Worm (Caenorhabditis elegans) whole organism, late embryonic: ENCODE measurements around the gene D1054.1.

ENCODE experiments used
- K09A11.1 ChIP-seq: sonication (generic microtip); optimal IDR thresholded peaks from 2 replicates; lab custom pipeline; 2017; ENCODE audit warnings: antibody characterized with exemption, mild to moderate bottlenecking, missing genetic modification characterization, missing compliant biosample characterization; ENCODE audit not compliant: insufficient read depth
- ama-1 ChIP-seq: fragments of 150-350 bp; optimal IDR thresholded peaks from 2 replicates; lab custom pipeline; 2014
- ceh-14 ChIP-seq: sonication (generic microtip); optimal IDR thresholded peaks from 2 replicates; lab custom pipeline; 2016; ENCODE audit warnings: missing genotype, missing genetic modification characterization, missing compliant biosample characterization
- ceh-19 ChIP-seq: fragments of 200-800 bp; sonication (Bioruptor generic); optimal IDR thresholded peaks from 2 replicates; lab custom pipeline; 2018; ENCODE audit warnings: mild to moderate bottlenecking, missing genetic modification characterization, missing compliant biosample characterization
- ceh-2 ChIP-seq: sonication (generic microtip); optimal IDR thresholded peaks from 2 replicates; lab custom pipeline; 2016; ENCODE audit warnings: missing genotype, missing genetic modification characterization, missing compliant biosample characterization
- ceh-48 ChIP-seq: sonication (generic microtip); optimal IDR thresholded peaks from 2 replicates; lab custom pipeline; 2016; ENCODE audit warnings: missing genetic modification characterization, inconsistent platforms, missing compliant biosample characterization
- ceh-9 ChIP-seq: sonication (generic microtip); optimal IDR thresholded peaks from 2 replicates; lab custom pipeline; 2016; ENCODE audit warnings: mild to moderate bottlenecking, missing genetic modification characterization, inconsistent platforms, missing compliant biosample characterization
- dmd-4 ChIP-seq: sonication (generic microtip); optimal IDR thresholded peaks from 2 replicates; lab custom pipeline; 2016; ENCODE audit warnings: borderline replicate concordance, missing genetic modification characterization, missing compliant biosample characterization
- elt-2 ChIP-seq: sonication (generic microtip); optimal IDR thresholded peaks from 2 replicates; lab custom pipeline; 2016; ENCODE audit warnings: missing genetic modification reagents, missing genetic modification characterization, missing compliant biosample characterization
- elt-4 ChIP-seq: sonication (generic microtip); optimal IDR thresholded peaks from 2 replicates; lab custom pipeline; 2016; ENCODE audit warnings: missing genetic modification characterization, missing compliant biosample characterization
- fkh-10 ChIP-seq: fragments of 150-350 bp; optimal IDR thresholded peaks from 2 replicates; lab custom pipeline; 2014; ENCODE audit warnings: missing biosample characterization, missing genetic modification reagents, missing genetic modification characterization
- fkh-6 ChIP-seq: sonication (generic microtip); optimal IDR thresholded peaks from 2 replicates; lab custom pipeline; 2016; ENCODE audit warnings: missing genetic modification characterization, missing compliant biosample characterization
- gmeb-2 ChIP-seq: sonication (generic microtip); optimal IDR thresholded peaks from 2 replicates; lab custom pipeline; 2016; ENCODE audit warnings: missing genetic modification characterization, inconsistent platforms, missing compliant biosample characterization
- hlh-15 ChIP-seq: sonication (generic microtip); optimal IDR thresholded peaks from 2 replicates; lab custom pipeline; 2016; ENCODE audit warnings: missing genetic modification characterization, missing compliant biosample characterization
- hlh-30 ChIP-seq: sonication (generic microtip); optimal IDR thresholded peaks from 2 replicates; lab custom pipeline; 2017; ENCODE audit warnings: antibody characterized with exemption, missing genetic modification characterization, missing compliant biosample characterization; ENCODE audit not compliant: insufficient read depth
- hlh-6 ChIP-seq: sonication (generic microtip); optimal IDR thresholded peaks from 2 replicates; lab custom pipeline; 2016; ENCODE audit warnings: missing genotype, missing genetic modification characterization, missing compliant biosample characterization
- hlh-8 ChIP-seq: sonication (generic microtip); optimal IDR thresholded peaks from 2 replicates; lab custom pipeline; 2016; ENCODE audit warnings: missing genotype, missing genetic modification characterization, missing compliant biosample characterization
- lin-11 ChIP-seq: fragments of 200-800 bp; sonication (Bioruptor generic); optimal IDR thresholded peaks from 2 replicates; lab custom pipeline; 2018; ENCODE audit warnings: mild to moderate bottlenecking, missing genetic modification characterization, missing compliant biosample characterization
- madf-2 ChIP-seq: sonication (generic microtip); optimal IDR thresholded peaks from 2 replicates; lab custom pipeline; 2017; ENCODE audit warnings: missing genetic modification characterization, missing compliant biosample characterization
- mec-3 ChIP-seq: sonication (generic microtip); optimal IDR thresholded peaks from 2 replicates; lab custom pipeline; 2016; ENCODE audit warnings: borderline replicate concordance, missing genetic modification characterization, missing compliant biosample characterization
- nhr-11 ChIP-seq: fragments of 150-350 bp; optimal IDR thresholded peaks from 2 replicates; lab custom pipeline; 2014; ENCODE audit warnings: missing biosample characterization, missing genetic modification characterization
- odd-2 ChIP-seq: sonication (generic microtip); optimal IDR thresholded peaks from 2 replicates; lab custom pipeline; 2017; ENCODE audit warnings: antibody characterized with exemption, mild to moderate bottlenecking, missing genetic modification characterization, missing compliant biosample characterization
- pat-9 ChIP-seq: fragments of 200-800 bp; sonication (Bioruptor generic); optimal IDR thresholded peaks from 2 replicates; lab custom pipeline; 2018; ENCODE audit warnings: mild to moderate bottlenecking, missing genetic modification characterization, moderate library complexity, missing compliant biosample characterization
- pha-2 ChIP-seq: sonication (generic microtip); optimal IDR thresholded peaks from 2 replicates; lab custom pipeline; 2017; ENCODE audit warnings: mild to moderate bottlenecking, missing genetic modification characterization, missing compliant biosample characterization
- pha-4 ChIP-seq: fragments of 150-350 bp; optimal IDR thresholded peaks from 2 replicates; lab custom pipeline; 2018; ENCODE audit warnings: missing biosample characterization, missing genetic modification reagents, missing genetic modification characterization
- pqm-1 ChIP-seq: sonication (generic microtip); optimal IDR thresholded peaks from 2 replicates; lab custom pipeline; 2016; ENCODE audit warnings: missing genetic modification characterization, missing compliant biosample characterization
- pros-1 ChIP-seq: fragments of 150-350 bp; optimal IDR thresholded peaks from 2 replicates; lab custom pipeline; 2014; ENCODE audit warnings: missing biosample characterization, missing genetic modification reagents, missing genetic modification characterization
- ref-2 ChIP-seq: sonication (generic microtip); optimal IDR thresholded peaks from 2 replicates; lab custom pipeline; 2016; ENCODE audit warnings: missing genetic modification characterization, missing compliant biosample characterization
- rnt-1 ChIP-seq: sonication (generic microtip); optimal IDR thresholded peaks from 2 replicates; lab custom pipeline; 2016; ENCODE audit warnings: missing genetic modification characterization, missing compliant biosample characterization
- sdc-2 ChIP-seq: sonication (generic microtip); optimal IDR thresholded peaks from 2 replicates; lab custom pipeline; 2016; ENCODE audit warnings: missing genotype, missing genetic modification characterization, missing compliant biosample characterization
- sox-2 ChIP-seq: fragments of 200-800 bp; sonication (Bioruptor generic); IDR thresholded peaks from 2 replicates; pipeline ENCODE4 v1.3.6; 2022; ENCODE audit warnings: missing genetic modification reagents, missing genetic modification characterization, missing compliant biosample characterization
- sox-4 ChIP-seq: sonication (generic microtip); optimal IDR thresholded peaks from 2 replicates; lab custom pipeline; 2017; ENCODE audit warnings: mild to moderate bottlenecking, missing genetic modification characterization, inconsistent platforms, missing compliant biosample characterization
- syd-9 ChIP-seq: sonication (generic microtip); optimal IDR thresholded peaks from 2 replicates; lab custom pipeline; 2016; ENCODE audit warnings: mild to moderate bottlenecking, missing genetic modification characterization, moderate library complexity, missing compliant biosample characterization
- tbx-2 ChIP-seq: sonication (generic microtip); optimal IDR thresholded peaks from 2 replicates; lab custom pipeline; 2016; ENCODE audit warnings: missing genetic modification characterization, missing compliant biosample characterization
- tbx-7 ChIP-seq: sonication (generic microtip); optimal IDR thresholded peaks from 2 replicates; lab custom pipeline; 2016; ENCODE audit warnings: missing genotype, missing genetic modification characterization, missing compliant biosample characterization
- unc-3 ChIP-seq, 2 experiments: fragments of 200-800 bp in 1 of 2; sonication (Bioruptor generic) in 1 of 2; sonication (generic microtip) in 1 of 2; conservative IDR thresholded peaks in 1 of 2; optimal IDR thresholded peaks in 1 of 2; 2 replicates each; pipeline versions ENCODE4 v1.3.6 to Lab custom; 2016 to 2022; ENCODE audit warnings: missing compliant biosample characterization in 2 of 2, missing genetic modification characterization in 2 of 2, missing genetic modification reagents in 1 of 2
- unc-42 ChIP-seq: sonication (generic microtip); optimal IDR thresholded peaks from 2 replicates; lab custom pipeline; 2016; ENCODE audit warnings: missing genotype, missing genetic modification characterization, missing compliant biosample characterization
- ztf-16 ChIP-seq: sonication (generic microtip); optimal IDR thresholded peaks from 2 replicates; lab custom pipeline; 2017; ENCODE audit warnings: missing genetic modification characterization, missing compliant biosample characterization

D1054.1 gene

DNA sequence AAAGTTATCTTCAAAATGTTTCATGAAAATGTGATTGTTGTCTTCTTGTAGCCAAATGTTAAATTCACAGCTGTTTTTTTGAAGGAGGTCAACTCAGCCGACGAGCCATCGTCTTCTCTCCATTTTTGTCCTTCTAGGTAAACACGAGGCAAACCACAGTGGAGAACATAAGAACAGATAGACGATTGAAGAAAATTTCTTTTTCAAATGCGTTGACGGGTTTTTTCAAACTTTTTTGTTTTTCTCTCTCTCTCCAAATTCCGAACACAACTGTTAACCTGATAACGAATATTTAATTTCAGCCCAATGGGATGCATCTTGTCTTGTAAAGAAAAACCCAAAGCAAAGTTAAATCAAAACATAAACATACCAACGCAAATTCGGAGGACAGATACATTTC lies 25.5 kb upstream of the D1054.1 start, which contains the start of gene D1054.19:
Gene D1054.19, plus strand, starts transcription at position 301 of the 400 bp plus-strand sequence.
- TF ChIP-seq hlh-8: no peak
- no peak for TF ChIP-seq ama-1 (lab: Kevin White, UChicago)
- no peak for TF ChIP-seq ztf-16
- no peak for TF ChIP-seq sox-4 (tag; lab: Kevin White, UChicago)
- TF ChIP-seq elt-2 (tag; lab: Kevin White, UChicago): no peak
- no peak for TF ChIP-seq rnt-1 (tag; lab: Kevin White, UChicago)

ce11 chrV:10794463-10794862 lies 24.4 kb upstream of the D1054.1 start:
- no peak for TF ChIP-seq unc-3 (GFP tag; conservative IDR thresholded peaks at IDR 0.05; lab: Robert Waterston, UW)
- TF ChIP-seq unc-3 (tag; optimal IDR thresholded peaks at IDR 0.05; lab: Kevin White, UChicago): no peak
- no peak for TF ChIP-seq pros-1 (tag; lab: Kevin White, UChicago)
- no peak for TF ChIP-seq ceh-9
- no peak for TF ChIP-seq nhr-11 (tag; lab: Kevin White, UChicago)
- no peak for TF ChIP-seq tbx-2 (tag; lab: Kevin White, UChicago)
- TF ChIP-seq rnt-1 (tag; lab: Kevin White, UChicago): no peak
- no peak for TF ChIP-seq madf-2 (tag; lab: Kevin White, UChicago)
- TF ChIP-seq tbx-7: no peak
- no peak for TF ChIP-seq hlh-30 (tag; lab: Kevin White, UChicago)

DNA sequence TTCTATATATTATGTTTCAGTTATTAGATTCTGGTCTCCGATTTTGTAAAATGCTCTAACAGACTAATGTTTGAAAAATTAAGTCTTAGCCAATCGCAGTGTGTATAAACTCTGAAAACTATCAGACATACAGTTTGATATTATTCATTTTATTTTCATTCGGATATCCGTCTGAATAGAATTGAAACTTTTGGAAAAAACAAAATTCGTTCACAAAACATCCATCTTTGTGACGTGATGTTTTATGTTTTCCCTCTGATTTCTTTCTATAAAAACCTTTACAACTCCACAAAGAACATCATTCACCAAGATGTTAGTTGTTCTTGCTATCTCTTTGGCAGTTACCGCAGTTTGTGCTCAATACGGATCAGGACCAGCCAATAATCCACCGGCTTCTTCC lies 23.5 kb upstream of the D1054.1 start, which contains the start of gene ule-3:
Gene ule-3, plus strand, starts transcription at position 301 of the 400 bp plus-strand sequence.
- no peak for TF ChIP-seq syd-9 (tag; lab: Kevin White, UChicago)
- no peak for TF ChIP-seq K09A11.1 (tag; lab: Kevin White, UChicago)
- no peak for TF ChIP-seq hlh-30 (tag; lab: Kevin White, UChicago)
- TF ChIP-seq pha-4: no peak
- no peak for TF ChIP-seq hlh-8
- no peak for TF ChIP-seq gmeb-2 (tag; lab: Kevin White, UChicago)
- no peak for TF ChIP-seq unc-42 (tag; lab: Kevin White, UChicago)
- no peak for TF ChIP-seq sdc-2
- no peak for TF ChIP-seq ceh-14
- no peak for TF ChIP-seq fkh-6 (tag; lab: Kevin White, UChicago)
- no peak for TF ChIP-seq hlh-15 (tag; lab: Kevin White, UChicago)
- TF ChIP-seq mec-3 (tag; lab: Kevin White, UChicago): no peak
- no peak for TF ChIP-seq elt-4 (tag; lab: Kevin White, UChicago)
- no peak for TF ChIP-seq unc-3 (GFP tag; conservative IDR thresholded peaks at IDR 0.05; lab: Robert Waterston, UW)
- no peak for TF ChIP-seq unc-3 (tag; optimal IDR thresholded peaks at IDR 0.05; lab: Kevin White, UChicago)

ce11 chrV:10792775-10793174 lies 22.8 kb upstream of the D1054.1 start, which contains the start of gene D1054.10:
Gene D1054.10, minus strand, starts transcription at chrV:10792875.
- TF ChIP-seq fkh-10 (GFP tag; lab: Kevin White, UChicago): no peak
- no peak for TF ChIP-seq ceh-48
- TF ChIP-seq tbx-7: no peak
- TF ChIP-seq mec-3 (tag; lab: Kevin White, UChicago): no peak
- no peak for TF ChIP-seq syd-9 (tag; lab: Kevin White, UChicago)
- no peak for TF ChIP-seq dmd-4 (tag; lab: Kevin White, UChicago)
- no peak for TF ChIP-seq hlh-6
- no peak for TF ChIP-seq sox-4 (tag; lab: Kevin White, UChicago)
- no peak for TF ChIP-seq lin-11
- TF ChIP-seq ceh-2 (tag; lab: Kevin White, UChicago): no peak
- no peak for TF ChIP-seq K09A11.1 (tag; lab: Kevin White, UChicago)
- no peak for TF ChIP-seq fkh-6 (tag; lab: Kevin White, UChicago)
- no peak for TF ChIP-seq odd-2 (tag; lab: Kevin White, UChicago)
- no peak for TF ChIP-seq ref-2
- TF ChIP-seq pha-2: no peak
- TF ChIP-seq sox-2: no peak
- no peak for TF ChIP-seq pqm-1 (tag; lab: Kevin White, UChicago)
- no peak for TF ChIP-seq pat-9 (tag; lab: Kevin White, UChicago)
- no peak for TF ChIP-seq ceh-9
- no peak for TF ChIP-seq ceh-19 (GFP tag; lab: Kevin White, UChicago)
